Worm (Caenorhabditis elegans) whole organism, L1 larva: ENCODE results near the gene Y50D7A.10.

Experiments used
- C34B4.2 ChIP-seq: sonication (generic microtip); optimal IDR thresholded peaks from 2 replicates; lab custom pipeline; 2017; ENCODE audit warnings: mild to moderate bottlenecking, missing genetic modification characterization, missing compliant biosample characterization
- aly-2 ChIP-seq: fragments of 150-350 bp; optimal IDR thresholded peaks from 2 replicates; lab custom pipeline; 2014; ENCODE audit warnings: missing biosample characterization, missing genetic modification characterization
- ama-1 ChIP-seq: fragments of 150-350 bp; optimal IDR thresholded peaks from 2 replicates; lab custom pipeline; 2014
- pqm-1 ChIP-seq: sonication (generic microtip); optimal IDR thresholded peaks from 3 replicates; lab custom pipeline; 2017; ENCODE audit warnings: missing biosample characterization, missing genetic modification characterization
- skn-1 ChIP-seq: fragments of 150-350 bp; optimal IDR thresholded peaks from 2 replicates; lab custom pipeline; 2014; ENCODE audit warnings: missing biosample characterization, missing genetic modification characterization
- snpc-4 ChIP-seq: fragments of 150-350 bp; optimal IDR thresholded peaks from 2 replicates; lab custom pipeline; 2014; ENCODE audit warnings: missing biosample characterization, missing genetic modification characterization
- unc-62 ChIP-seq: fragments of 150-350 bp; optimal IDR thresholded peaks from 2 replicates; lab custom pipeline; 2014; ENCODE audit warnings: missing biosample characterization, missing genetic modification reagents, missing genetic modification characterization
- ztf-11 ChIP-seq, 2 experiments: sonication (generic microtip); optimal IDR thresholded peaks; 2 replicates each; lab custom pipeline; 2016 to 2017; ENCODE audit warnings: missing genetic modification characterization in 2 of 2, missing biosample characterization in 1 of 2, missing compliant biosample characterization in 1 of 2

DNA sequence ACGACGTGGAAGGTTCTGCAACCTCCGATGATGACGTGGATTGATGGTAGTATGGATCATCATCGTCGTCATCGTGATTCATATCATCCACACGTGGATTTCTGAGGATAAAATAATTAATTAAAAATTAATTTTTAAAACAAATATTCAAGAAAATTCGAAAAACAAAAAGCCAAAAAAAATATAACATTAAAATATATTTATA, 27.8 kb downstream of the Y50D7A.10 start, which contains the start of gene Y50D7A.8:
- no peak for TF ChIP-seq aly-2
- no peak for TF ChIP-seq unc-62
- TF ChIP-seq C34B4.2 (tag; lab: Kevin White, UChicago) = no peak
- no peak for TF ChIP-seq ztf-11 (tag; optimal IDR thresholded peaks at IDR 0.05; lab: Kevin White, UChicago)
- TF ChIP-seq ama-1 (lab: Kevin White, UChicago) = no peak
- no peak for TF ChIP-seq pqm-1 (tag; lab: Kevin White, UChicago)
- no peak for TF ChIP-seq skn-1 (tag; lab: Kevin White, UChicago)
- TF ChIP-seq snpc-4 = no peak
